Worm (Caenorhabditis elegans) whole organism, late embryonic: ENCODE results near the gene nspg-7.1.
A peak's percentile ranks its signal among the peaks of the same experiment; 100 is the strongest.
"Not testable (repeated sequence)": the region's sequence is repeated elsewhere in the genome, so short reads cannot be mapped to it uniquely, and the experiment has no call there.

ENCODE experiments used
- C38D4.7 ChIP-seq: fragments of 200-800 bp; sonication (Bioruptor generic); optimal IDR thresholded peaks from 2 replicates; lab custom pipeline; 2018; ENCODE audit warnings: mild to moderate bottlenecking, missing genetic modification characterization, moderate library complexity, missing compliant biosample characterization
- K09A11.1 ChIP-seq: sonication (generic microtip); optimal IDR thresholded peaks from 2 replicates; lab custom pipeline; 2017; ENCODE audit warnings: antibody characterized with exemption, mild to moderate bottlenecking, missing genetic modification characterization, missing compliant biosample characterization; ENCODE audit not compliant: insufficient read depth
- ahr-1 ChIP-seq: sonication (generic microtip); optimal IDR thresholded peaks from 2 replicates; lab custom pipeline; 2016; ENCODE audit warnings: missing genetic modification characterization, missing compliant biosample characterization
- ama-1 ChIP-seq: fragments of 150-350 bp; optimal IDR thresholded peaks from 2 replicates; lab custom pipeline; 2014
- ceh-24 ChIP-seq: sonication (generic microtip); optimal IDR thresholded peaks from 2 replicates; lab custom pipeline; 2016; ENCODE audit warnings: mild to moderate bottlenecking, missing genetic modification characterization, missing compliant biosample characterization
- ceh-31 ChIP-seq: sonication (generic microtip); optimal IDR thresholded peaks from 2 replicates; lab custom pipeline; 2016; ENCODE audit warnings: missing genetic modification characterization, missing compliant biosample characterization
- ceh-34 ChIP-seq: sonication (generic microtip); optimal IDR thresholded peaks from 2 replicates; lab custom pipeline; 2016; ENCODE audit warnings: mild to moderate bottlenecking, missing genetic modification characterization, missing compliant biosample characterization
- ceh-45 ChIP-seq: fragments of 200-800 bp; sonication (Bioruptor generic); IDR thresholded peaks from 2 replicates; pipeline ENCODE4 v1.3.6; 2022; ENCODE audit warnings: missing genetic modification reagents, missing genetic modification characterization, missing compliant biosample characterization
- che-1 ChIP-seq: sonication (generic microtip); optimal IDR thresholded peaks from 2 replicates; lab custom pipeline; 2016; ENCODE audit warnings: mild to moderate bottlenecking, missing genetic modification characterization, missing compliant biosample characterization
- dmd-4 ChIP-seq: sonication (generic microtip); optimal IDR thresholded peaks from 2 replicates; lab custom pipeline; 2016; ENCODE audit warnings: borderline replicate concordance, missing genetic modification characterization, missing compliant biosample characterization
- dve-1 ChIP-seq: sonication (generic microtip); optimal IDR thresholded peaks from 2 replicates; lab custom pipeline; 2017; ENCODE audit warnings: antibody characterized with exemption, mild to moderate bottlenecking, missing genetic modification characterization, missing compliant biosample characterization
- ets-4 ChIP-seq: sonication (generic microtip); optimal IDR thresholded peaks from 2 replicates; lab custom pipeline; 2016; ENCODE audit warnings: missing genetic modification characterization, missing compliant biosample characterization
- eyg-1 ChIP-seq: sonication (generic microtip); optimal IDR thresholded peaks from 2 replicates; lab custom pipeline; 2016; ENCODE audit warnings: missing genotype, missing genetic modification characterization, missing compliant biosample characterization
- fkh-10 ChIP-seq: fragments of 150-350 bp; optimal IDR thresholded peaks from 2 replicates; lab custom pipeline; 2014; ENCODE audit warnings: missing biosample characterization, missing genetic modification reagents, missing genetic modification characterization
- hlh-13 ChIP-seq: fragments of 200-800 bp; sonication (Bioruptor generic); optimal IDR thresholded peaks from 2 replicates; lab custom pipeline; 2018; ENCODE audit warnings: mild to moderate bottlenecking, missing genetic modification characterization, missing compliant biosample characterization
- hlh-30 ChIP-seq: sonication (generic microtip); optimal IDR thresholded peaks from 2 replicates; lab custom pipeline; 2017; ENCODE audit warnings: antibody characterized with exemption, missing genetic modification characterization, missing compliant biosample characterization; ENCODE audit not compliant: insufficient read depth
- hlh-6 ChIP-seq: sonication (generic microtip); optimal IDR thresholded peaks from 2 replicates; lab custom pipeline; 2016; ENCODE audit warnings: missing genotype, missing genetic modification characterization, missing compliant biosample characterization
- hlh-8 ChIP-seq: sonication (generic microtip); optimal IDR thresholded peaks from 2 replicates; lab custom pipeline; 2016; ENCODE audit warnings: missing genotype, missing genetic modification characterization, missing compliant biosample characterization
- lim-6 ChIP-seq: sonication (generic microtip); optimal IDR thresholded peaks from 2 replicates; lab custom pipeline; 2016; ENCODE audit warnings: missing genetic modification characterization, missing compliant biosample characterization
- madf-2 ChIP-seq: sonication (generic microtip); optimal IDR thresholded peaks from 2 replicates; lab custom pipeline; 2017; ENCODE audit warnings: missing genetic modification characterization, missing compliant biosample characterization
- mec-3 ChIP-seq: sonication (generic microtip); optimal IDR thresholded peaks from 2 replicates; lab custom pipeline; 2016; ENCODE audit warnings: borderline replicate concordance, missing genetic modification characterization, missing compliant biosample characterization
- nfya-1 ChIP-seq: sonication (generic microtip); optimal IDR thresholded peaks from 2 replicates; lab custom pipeline; 2017; ENCODE audit warnings: missing genetic modification characterization, mild to moderate bottlenecking, missing compliant biosample characterization, antibody characterized with exemption, moderate library complexity
- nhr-11 ChIP-seq: fragments of 150-350 bp; optimal IDR thresholded peaks from 2 replicates; lab custom pipeline; 2014; ENCODE audit warnings: missing biosample characterization, missing genetic modification characterization
- nhr-232 ChIP-seq: sonication (generic microtip); optimal IDR thresholded peaks from 2 replicates; lab custom pipeline; 2016; ENCODE audit warnings: missing genetic modification characterization, missing compliant biosample characterization
- npax-4 ChIP-seq: sonication (generic microtip); optimal IDR thresholded peaks from 2 replicates; lab custom pipeline; 2016; ENCODE audit warnings: missing genetic modification characterization, missing compliant biosample characterization
- odd-2 ChIP-seq: sonication (generic microtip); optimal IDR thresholded peaks from 2 replicates; lab custom pipeline; 2017; ENCODE audit warnings: antibody characterized with exemption, mild to moderate bottlenecking, missing genetic modification characterization, missing compliant biosample characterization
- pax-1 ChIP-seq: fragments of 150-350 bp; optimal IDR thresholded peaks from 2 replicates; lab custom pipeline; 2014; ENCODE audit warnings: missing biosample characterization, missing genetic modification characterization
- pha-4 ChIP-seq: fragments of 150-350 bp; optimal IDR thresholded peaks from 2 replicates; lab custom pipeline; 2018; ENCODE audit warnings: missing biosample characterization, missing genetic modification reagents, missing genetic modification characterization
- rnt-1 ChIP-seq: sonication (generic microtip); optimal IDR thresholded peaks from 2 replicates; lab custom pipeline; 2016; ENCODE audit warnings: missing genetic modification characterization, missing compliant biosample characterization
- sox-2 ChIP-seq: fragments of 200-800 bp; sonication (Bioruptor generic); IDR thresholded peaks from 2 replicates; pipeline ENCODE4 v1.3.6; 2022; ENCODE audit warnings: missing genetic modification reagents, missing genetic modification characterization, missing compliant biosample characterization
- syd-9 ChIP-seq: sonication (generic microtip); optimal IDR thresholded peaks from 2 replicates; lab custom pipeline; 2016; ENCODE audit warnings: mild to moderate bottlenecking, missing genetic modification characterization, moderate library complexity, missing compliant biosample characterization
- tbx-2 ChIP-seq: sonication (generic microtip); optimal IDR thresholded peaks from 2 replicates; lab custom pipeline; 2016; ENCODE audit warnings: missing genetic modification characterization, missing compliant biosample characterization
- unc-86 ChIP-seq: sonication (generic microtip); optimal IDR thresholded peaks from 2 replicates; lab custom pipeline; 2016; ENCODE audit warnings: missing genetic modification characterization, missing compliant biosample characterization
- zip-5 ChIP-seq: sonication (generic microtip); optimal IDR thresholded peaks from 2 replicates; lab custom pipeline; 2016; ENCODE audit warnings: missing genetic modification characterization, missing compliant biosample characterization
- ztf-16 ChIP-seq: sonication (generic microtip); optimal IDR thresholded peaks from 2 replicates; lab custom pipeline; 2017; ENCODE audit warnings: missing genetic modification characterization, missing compliant biosample characterization

Gene nspg-7.1

DNA sequence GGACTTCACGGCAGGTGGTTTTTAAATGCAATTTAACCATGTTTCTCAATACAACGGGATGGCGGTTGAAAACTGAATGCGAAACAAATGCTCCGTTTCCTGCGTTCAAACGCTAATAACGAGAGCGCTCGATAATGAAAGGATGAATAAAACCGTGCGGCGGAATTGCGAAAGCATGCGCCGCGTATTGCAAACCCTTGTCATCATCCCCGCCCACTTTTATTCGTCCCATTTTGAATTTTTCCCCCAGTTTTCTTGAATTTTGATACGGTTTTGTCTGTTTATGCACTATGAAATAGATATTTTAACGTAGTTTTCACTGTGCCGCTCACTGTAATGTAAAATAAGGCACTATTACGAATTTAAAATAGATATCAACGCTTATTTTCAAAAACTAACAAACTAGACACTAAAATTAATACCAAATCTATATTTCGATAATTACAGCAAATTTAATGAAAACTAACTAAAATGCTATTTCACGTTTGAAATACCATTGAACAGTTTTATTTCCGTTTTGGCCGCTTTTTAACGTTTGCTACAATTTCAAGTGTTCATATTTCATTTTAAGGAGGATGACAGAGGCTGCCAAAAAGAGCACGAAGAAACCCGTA lies 14.5 kb downstream of the nspg-7.1 start, which contains the start of the genes F49C12.9 and rpn-7 (continued):
- TF ChIP-seq unc-86 (tag; lab: Kevin White, UChicago) = peak; percentile 55
- TF ChIP-seq C38D4.7 = peak; percentile 61
- no peak for TF ChIP-seq hlh-8
- peak; percentile 24 for TF ChIP-seq syd-9 (tag; lab: Kevin White, UChicago)
- no peak for TF ChIP-seq madf-2 (tag; lab: Kevin White, UChicago)
- peak; percentile 64 for TF ChIP-seq ceh-31 (tag; lab: Kevin White, UChicago)
- TF ChIP-seq nfya-1 (tag; lab: Kevin White, UChicago) = peak; percentile 64
- TF ChIP-seq ceh-24 = no peak
- no peak for TF ChIP-seq mec-3 (tag; lab: Kevin White, UChicago)
- TF ChIP-seq pha-4 (tag; lab: Kevin White, UChicago) = no peak
- TF ChIP-seq ztf-16 (tag; lab: Kevin White, UChicago) = peak; percentile 49
- no peak for TF ChIP-seq fkh-10
- no peak for TF ChIP-seq hlh-30
- TF ChIP-seq zip-5 (tag; lab: Kevin White, UChicago) = peak; percentile 44
- peak; percentile 51 for TF ChIP-seq hlh-6 (tag; lab: Kevin White, UChicago)
- TF ChIP-seq ets-4 (tag; lab: Kevin White, UChicago) = no peak
- TF ChIP-seq hlh-13 (GFP tag; lab: Kevin White, UChicago) = no peak
- peak; percentile 81 for TF ChIP-seq K09A11.1 (tag; lab: Kevin White, UChicago)
- peak; percentile 72 for TF ChIP-seq nhr-232
- TF ChIP-seq pax-1 (tag; lab: Kevin White, UChicago) = no peak
- no peak for TF ChIP-seq nhr-11 (tag; lab: Kevin White, UChicago)
- TF ChIP-seq, all 69 proteins: peak for 42

DNA sequence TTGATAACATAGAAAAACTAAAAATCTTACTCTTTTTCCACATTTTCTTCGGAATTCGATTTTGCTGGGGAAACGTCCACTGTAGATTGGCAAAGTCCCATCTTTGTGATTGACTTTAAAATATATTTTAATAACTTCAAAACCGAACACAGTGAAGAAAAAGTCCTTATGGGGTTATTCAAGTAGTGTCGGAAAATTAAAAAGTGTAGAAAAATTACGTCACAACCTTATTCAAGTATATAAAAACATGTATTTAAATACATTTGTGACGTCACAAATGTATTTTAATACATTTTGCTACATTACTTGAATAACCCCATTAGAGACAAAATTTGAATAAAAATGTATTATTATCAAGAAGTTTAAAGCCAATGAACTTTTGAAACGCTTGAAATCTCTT lies 17.8 kb downstream of the nspg-7.1 start, which contains the start of gene F49C12.7:
Gene F49C12.7 (minus strand): TSS at position 101 of the 400 bp plus-strand sequence.
- not testable (repeated sequence) for TF ChIP-seq lim-6; hlh-6 (tag; lab: Kevin White, UChicago); che-1
- TF ChIP-seq, all 69 proteins: peak for 0; not testable (repeated sequence) for 69

DNA sequence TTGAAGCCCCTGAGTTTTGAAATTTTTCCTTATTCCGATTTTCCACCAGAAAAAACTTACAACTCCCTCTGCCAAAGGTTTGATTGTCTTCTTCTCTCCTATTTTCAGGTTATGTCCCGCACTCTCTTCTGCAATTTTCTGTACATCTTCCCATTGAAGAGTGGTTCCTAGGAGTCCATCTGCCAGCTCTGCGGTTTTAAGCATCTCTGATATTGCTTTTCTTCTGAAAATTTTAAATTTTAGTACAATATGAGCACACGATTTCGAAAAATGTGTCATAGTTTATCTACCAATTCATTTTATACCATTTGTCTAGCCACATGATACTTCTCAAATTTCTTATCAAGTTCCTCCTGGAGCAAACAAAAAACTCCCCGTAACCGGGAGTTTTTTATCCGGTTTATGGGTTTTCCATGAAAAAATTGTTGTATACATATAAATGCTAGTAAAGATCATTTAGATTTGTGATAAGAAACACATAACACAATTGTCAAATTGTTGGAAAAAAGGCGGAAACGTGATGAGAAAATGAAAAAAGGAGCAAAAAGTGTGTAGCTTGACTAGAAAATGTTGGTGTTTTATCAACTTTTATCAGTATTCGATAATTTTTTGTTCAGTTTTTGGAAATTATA lies 19.6 kb downstream of the nspg-7.1 start:
- TF ChIP-seq lim-6 (no peak), ceh-24 (no peak), rnt-1 (tag; lab: Kevin White, UChicago) (no peak), tbx-2 (tag; lab: Kevin White, UChicago) (no peak), npax-4 (tag; lab: Kevin White, UChicago) (no peak), ahr-1 (tag; lab: Kevin White, UChicago) (no peak), unc-86 (tag; lab: Kevin White, UChicago) (no peak), ama-1 (lab: Kevin White, UChicago) (no peak), ceh-45 (GFP tag; lab: Robert Waterston, UW) (no peak), eyg-1 (no peak), sox-2 (GFP tag; lab: Robert Waterston, UW) (no peak)

DNA sequence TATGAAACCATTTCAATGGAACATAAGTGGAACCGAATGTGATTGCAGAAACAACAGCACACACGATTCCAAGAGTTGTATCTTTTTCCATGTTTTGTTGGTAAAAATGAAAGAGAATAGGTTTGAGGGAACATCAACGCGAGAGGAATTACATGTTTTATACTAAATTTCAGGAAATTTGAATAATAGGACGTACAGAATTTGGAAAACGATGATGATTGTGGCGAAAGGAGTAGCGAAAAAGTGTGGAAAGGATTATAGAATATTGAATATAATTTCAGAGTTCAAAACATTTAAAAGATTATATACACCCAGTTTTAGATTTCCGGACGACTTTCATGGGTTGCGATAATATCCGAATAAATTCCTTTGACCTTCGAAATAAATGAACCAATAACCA lies 21.7 kb downstream of the nspg-7.1 start, which contains the start of gene F49C12.6:
Gene F49C12.6 (minus strand): TSS at position 101 of the 400 bp plus-strand sequence.
- TF ChIP-seq ahr-1 (tag; lab: Kevin White, UChicago) (no peak), rnt-1 (tag; lab: Kevin White, UChicago) (no peak), ceh-34 (tag; lab: Kevin White, UChicago) (no peak), dve-1 (tag; lab: Kevin White, UChicago) (no peak), dmd-4 (tag; lab: Kevin White, UChicago) (no peak), npax-4 (tag; lab: Kevin White, UChicago) (no peak), odd-2 (tag; lab: Kevin White, UChicago) (no peak), unc-86 (tag; lab: Kevin White, UChicago) (no peak)
